Fruit fly (Drosophila melanogaster) whole organism, prepupa: ENCODE measurements around the gene S-Lap3.

Experiments used
- CG10669 ChIP-seq: fragments of 200-800 bp; sonication (Bioruptor generic); optimal IDR thresholded peaks from 3 replicates; lab custom pipeline; 2018; ENCODE audit warnings: missing biosample characterization, mild to moderate bottlenecking, missing genetic modification characterization, moderate library complexity
- CG11294 ChIP-seq: fragments of 200-800 bp; sonication (Bioruptor generic); IDR thresholded peaks from 2 replicates; pipeline ENCODE4 v1.3.6; 2022; ENCODE audit warnings: missing biosample characterization, missing genetic modification characterization
- CG16779 ChIP-seq: fragments of 200-800 bp; sonication (Bioruptor generic); optimal IDR thresholded peaks from 3 replicates; lab custom pipeline; 2017; ENCODE audit warnings: missing biosample characterization, mild to moderate bottlenecking, missing genetic modification characterization
- CG32006 ChIP-seq: fragments of 200-800 bp; sonication (Bioruptor generic); optimal IDR thresholded peaks from 3 replicates; lab custom pipeline; 2017; ENCODE audit warnings: missing biosample characterization, mild to moderate bottlenecking, missing genetic modification characterization
- CG34406 ChIP-seq: fragments of 200-800 bp; sonication (Bioruptor generic); optimal IDR thresholded peaks from 3 replicates; lab custom pipeline; 2016; ENCODE audit warnings: missing biosample characterization, missing genetic modification characterization
- CG3919 ChIP-seq: fragments of 200-800 bp; sonication (Bioruptor generic); optimal IDR thresholded peaks from 3 replicates; lab custom pipeline; 2016; ENCODE audit warnings: missing biosample characterization, missing genetic modification characterization
- CG4318 ChIP-seq: fragments of 200-800 bp; sonication (Bioruptor generic); optimal IDR thresholded peaks from 3 replicates; lab custom pipeline; 2017; ENCODE audit warnings: missing biosample characterization, mild to moderate bottlenecking, missing genetic modification characterization
- CG6163 ChIP-seq: fragments of 200-800 bp; sonication (Bioruptor generic); IDR thresholded peaks from 3 replicates; pipeline ENCODE4 v1.3.6; 2022; ENCODE audit warnings: missing biosample characterization, missing genetic modification characterization
- CG6276 ChIP-seq: fragments of 200-800 bp; sonication (Bioruptor generic); optimal IDR thresholded peaks from 2 replicates; lab custom pipeline; 2017; ENCODE audit warnings: missing biosample characterization, mild to moderate bottlenecking, missing genetic modification characterization
- CG6792 ChIP-seq: fragments of 200-800 bp; sonication (Bioruptor generic); optimal IDR thresholded peaks from 3 replicates; lab custom pipeline; 2016; ENCODE audit warnings: missing biosample characterization, missing genetic modification characterization
- CG6808 ChIP-seq: fragments of 200-800 bp; sonication (Bioruptor generic); optimal IDR thresholded peaks from 3 replicates; lab custom pipeline; 2017; ENCODE audit warnings: missing biosample characterization, missing genetic modification characterization, mild to moderate bottlenecking, moderate library complexity, missing genetic modification reagents
- CG6854 ChIP-seq: fragments of 200-800 bp; sonication (Bioruptor generic); optimal IDR thresholded peaks from 2 replicates; lab custom pipeline; 2017; ENCODE audit warnings: missing biosample characterization, mild to moderate bottlenecking, missing genetic modification characterization
- CG7368 ChIP-seq: fragments of 200-800 bp; sonication (Bioruptor generic); optimal IDR thresholded peaks from 3 replicates; lab custom pipeline; 2016; ENCODE audit warnings: missing biosample characterization, missing genetic modification characterization
- CG8119 ChIP-seq: fragments of 200-800 bp; sonication (Bioruptor generic); IDR thresholded peaks from 3 replicates; pipeline ENCODE4 v1.3.6; 2022; ENCODE audit warnings: missing biosample characterization, missing genetic modification characterization
- CG8319 ChIP-seq: fragments of 200-800 bp; sonication (Bioruptor generic); optimal IDR thresholded peaks from 3 replicates; lab custom pipeline; 2016; ENCODE audit warnings: missing biosample characterization, missing genetic modification characterization
- CG9139 ChIP-seq: fragments of 200-800 bp; sonication (Bioruptor generic); optimal IDR thresholded peaks from 3 replicates; lab custom pipeline; 2017; ENCODE audit warnings: missing biosample characterization, mild to moderate bottlenecking, missing genetic modification characterization
- Eip75B ChIP-seq: fragments of 200-800 bp; sonication (Bioruptor generic); optimal IDR thresholded peaks from 3 replicates; lab custom pipeline; 2016; ENCODE audit warnings: missing biosample characterization, missing genetic modification characterization
- Eip78C ChIP-seq: fragments of 200-800 bp; sonication (Bioruptor generic); peaks from one replicate; lab custom pipeline; 2016; ENCODE audit warnings: missing biosample characterization, missing genetic modification characterization
- Ets21C ChIP-seq: fragments of 200-800 bp; sonication (Bioruptor generic); optimal IDR thresholded peaks from 3 replicates; lab custom pipeline; 2016; ENCODE audit warnings: missing biosample characterization, missing genetic modification characterization
- Gug ChIP-seq: fragments of 200-800 bp; sonication (Bioruptor generic); IDR thresholded peaks from 2 replicates; pipeline ENCODE4 v1.3.6; 2022; ENCODE audit warnings: missing biosample characterization, missing genetic modification characterization
- Hr39 ChIP-seq: fragments of 200-800 bp; sonication (Bioruptor generic); optimal IDR thresholded peaks from 2 replicates; lab custom pipeline; 2016; ENCODE audit warnings: missing biosample characterization, missing genetic modification characterization
- Hr4 ChIP-seq: fragments of 200-800 bp; sonication (Bioruptor generic); optimal IDR thresholded peaks from 3 replicates; lab custom pipeline; 2016; ENCODE audit warnings: missing biosample characterization, missing genetic modification characterization
- Lpt ChIP-seq: fragments of 200-800 bp; sonication (Bioruptor generic); optimal IDR thresholded peaks from 3 replicates; lab custom pipeline; 2016; ENCODE audit warnings: missing biosample characterization, missing genetic modification characterization
- Smox ChIP-seq: fragments of 200-800 bp; sonication (Bioruptor generic); optimal IDR thresholded peaks from 3 replicates; lab custom pipeline; 2016; ENCODE audit warnings: missing biosample characterization, missing genetic modification characterization
- Sox14 ChIP-seq: fragments of 200-800 bp; sonication (Bioruptor generic); optimal IDR thresholded peaks from 3 replicates; lab custom pipeline; 2016; ENCODE audit warnings: missing biosample characterization, missing genetic modification characterization
- Sox15 ChIP-seq: fragments of 200-800 bp; sonication (Bioruptor generic); optimal IDR thresholded peaks from 3 replicates; lab custom pipeline; 2016; ENCODE audit warnings: missing biosample characterization, missing genetic modification characterization
- achi ChIP-seq: fragments of 200-800 bp; sonication (Bioruptor generic); optimal IDR thresholded peaks from 3 replicates; lab custom pipeline; 2016; ENCODE audit warnings: missing biosample characterization, missing genetic modification characterization
- cyc ChIP-seq: fragments of 200-800 bp; sonication (Bioruptor generic); optimal IDR thresholded peaks from 3 replicates; lab custom pipeline; 2016; ENCODE audit warnings: missing biosample characterization, missing genetic modification characterization
- dac ChIP-seq: fragments of 200-800 bp; sonication (Bioruptor generic); optimal IDR thresholded peaks from 2 replicates; lab custom pipeline; 2017; ENCODE audit warnings: missing biosample characterization, mild to moderate bottlenecking, missing genetic modification characterization
- dsx ChIP-seq: fragments of 200-800 bp; optimal IDR thresholded peaks from 3 replicates; lab custom pipeline; 2019; ENCODE audit warnings: missing biosample characterization, mild to moderate bottlenecking, missing genetic modification characterization, moderate library complexity; ENCODE audit not compliant: poor library complexity, severe bottlenecking
- eg ChIP-seq: fragments of 200-800 bp; sonication (Bioruptor generic); IDR thresholded peaks from 3 replicates; pipeline ENCODE4 v1.3.6; 2022; ENCODE audit warnings: missing biosample characterization, missing genetic modification characterization
- fd85E ChIP-seq: fragments of 200-800 bp; sonication (Bioruptor generic); optimal IDR thresholded peaks from 3 replicates; lab custom pipeline; 2016; ENCODE audit warnings: missing biosample characterization, missing genetic modification characterization
- fkh ChIP-seq: fragments of 200-800 bp; sonication (Bioruptor generic); optimal IDR thresholded peaks from 3 replicates; lab custom pipeline; 2017; ENCODE audit warnings: missing biosample characterization, mild to moderate bottlenecking, missing genetic modification characterization, moderate library complexity
- lz ChIP-seq: fragments of 200-800 bp; sonication (Bioruptor generic); optimal IDR thresholded peaks from 3 replicates; lab custom pipeline; 2016; ENCODE audit warnings: missing biosample characterization, missing genetic modification characterization
- pdm3 ChIP-seq: fragments of 200-800 bp; sonication (Bioruptor generic); optimal IDR thresholded peaks from 3 replicates; lab custom pipeline; 2016; ENCODE audit warnings: missing biosample characterization, missing genetic modification characterization
- spab ChIP-seq: fragments of 200-800 bp; sonication (Bioruptor generic); optimal IDR thresholded peaks from 2 replicates; lab custom pipeline; 2017; ENCODE audit warnings: missing biosample characterization, mild to moderate bottlenecking, missing genetic modification characterization, missing genetic modification reagents
- ss ChIP-seq, 2 experiments: fragments of 200-800 bp; sonication (Bioruptor generic); optimal IDR thresholded peaks; 2 replicates in 1 of 2; 3 replicates in 1 of 2; lab custom pipeline; 2017 to 2018; ENCODE audit warnings: mild to moderate bottlenecking in 2 of 2, missing biosample characterization in 2 of 2, missing genetic modification characterization in 2 of 2, moderate library complexity in 1 of 2
- svp ChIP-seq: fragments of 200-800 bp; sonication (Bioruptor generic); peaks from one replicate; lab custom pipeline; 2016; ENCODE audit warnings: missing biosample characterization, missing genetic modification characterization
- vri ChIP-seq: fragments of 200-800 bp; sonication (Bioruptor generic); optimal IDR thresholded peaks from 3 replicates; lab custom pipeline; 2016; ENCODE audit warnings: missing biosample characterization, mild to moderate bottlenecking, missing genetic modification characterization

Gene S-Lap3

DNA sequence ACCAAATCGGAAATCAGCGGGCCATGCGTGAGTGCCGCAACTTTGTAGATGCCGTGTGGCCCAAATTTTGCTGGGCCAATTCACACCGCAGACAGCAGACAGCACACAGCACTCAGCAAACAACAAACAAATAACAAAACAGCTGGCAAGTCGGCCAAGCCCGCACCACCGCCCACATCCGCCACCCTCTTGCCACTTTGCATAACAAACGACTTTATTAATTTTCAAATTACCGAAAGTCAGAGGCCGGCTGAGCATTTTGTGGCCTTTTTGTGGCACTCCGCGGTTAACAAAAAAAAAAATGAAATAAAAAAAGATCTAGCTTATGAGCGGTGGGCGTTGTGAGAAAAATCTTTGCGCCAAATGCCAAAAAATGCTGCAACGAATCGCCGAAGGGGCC lies 15.3 kb upstream of the S-Lap3 start:
- TF ChIP-seq CG4318 (GFP tag; lab: Kevin White, UChicago) (no peak), cyc (GFP tag; lab: Kevin White, UChicago) (no peak), Hr4 (GFP tag; lab: Kevin White, UChicago) (no peak), CG9139 (GFP tag; lab: Kevin White, UChicago) (no peak), CG7368 (GFP tag; lab: Kevin White, UChicago) (no peak), Hr39 (GFP tag; lab: Kevin White, UChicago) (no peak)
- TF ChIP-seq, all 60 proteins: peak for 0

DNA sequence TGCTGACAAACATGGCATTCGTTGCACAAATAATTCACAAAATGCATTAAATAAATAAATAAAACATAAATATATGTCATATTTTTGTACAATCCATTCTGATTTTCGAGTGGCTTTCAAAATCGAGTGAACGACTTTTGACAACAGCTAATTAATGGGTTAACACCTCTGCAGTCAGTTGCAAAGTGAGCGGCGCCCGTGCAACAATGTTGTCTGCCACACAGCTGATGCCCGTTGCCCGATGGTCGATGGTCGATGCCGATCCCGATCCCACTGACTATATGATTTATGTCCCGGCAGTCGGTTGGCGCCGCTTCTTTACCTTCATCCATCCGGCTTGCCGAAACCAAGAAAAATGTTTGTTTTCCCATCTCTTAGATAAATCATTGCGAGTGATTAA lies 5.9 kb upstream of the S-Lap3 start:
- TF ChIP-seq dsx (GFP tag; lab: Kevin White, UChicago) (peak; percentile 97), achi (GFP tag; lab: Kevin White, UChicago) (peak; percentile 21), CG6792 (GFP tag; lab: Kevin White, UChicago) (no peak)
- TF ChIP-seq, all 60 proteins: peak for 2

DNA sequence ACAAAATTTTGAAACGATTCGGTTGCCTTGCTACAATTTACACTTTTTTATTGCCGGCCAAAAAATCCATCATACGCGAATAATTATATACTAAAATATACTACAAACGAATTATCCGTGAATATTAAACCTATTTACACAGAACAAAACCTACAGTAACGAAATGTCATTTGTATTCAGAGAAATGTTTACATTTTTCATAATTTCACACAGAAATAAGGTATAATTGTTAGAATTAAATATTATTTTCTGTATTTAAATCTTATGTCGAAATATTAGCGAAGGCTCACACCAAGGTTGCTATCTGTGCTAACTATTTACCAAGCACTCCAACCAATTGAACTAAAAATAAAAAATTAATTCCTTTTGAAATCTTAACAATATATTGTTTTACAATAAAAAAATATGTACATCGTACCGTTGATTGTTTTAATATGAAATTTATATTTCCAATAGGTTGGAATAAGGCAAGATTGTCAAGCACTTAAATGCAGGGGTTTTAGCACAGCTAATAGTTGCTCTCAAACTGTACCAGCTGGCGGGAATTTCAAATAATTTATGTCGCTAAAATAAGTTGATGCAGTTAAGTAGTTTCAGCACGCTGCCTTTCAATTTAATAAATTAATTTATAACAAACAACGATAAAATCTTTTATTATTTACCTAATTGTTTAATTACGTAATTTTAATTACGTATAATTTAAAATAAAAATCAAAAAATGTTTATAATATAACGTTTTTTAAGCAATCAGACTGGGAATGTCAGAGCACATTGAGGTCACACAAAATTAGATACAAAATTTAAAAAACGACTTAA lies 1.7 kb upstream of the S-Lap3 start, which contains the start of the genes Gem3 and CG32061:
Gem3 (minus strand) TSS at position 51 of the 816 bp plus-strand sequence.
CG32061 (plus strand) TSS at position 766 of the 816 bp plus-strand sequence.
- no peak for TF ChIP-seq fkh (GFP tag; lab: Kevin White, UChicago)
- TF ChIP-seq lz, result no peak
- TF ChIP-seq Ets21C (GFP tag; lab: Kevin White, UChicago), result no peak
- no peak for TF ChIP-seq Eip78C (GFP tag; lab: Kevin White, UChicago)
- no peak for TF ChIP-seq CG3919 (GFP tag; lab: Kevin White, UChicago)
- TF ChIP-seq Sox15 (GFP tag; lab: Kevin White, UChicago), result no peak
- TF ChIP-seq CG6163 (GFP tag; lab: Robert Waterston, UW), result no peak
- no peak for TF ChIP-seq CG6854 (GFP tag; lab: Kevin White, UChicago)
- TF ChIP-seq Lpt (GFP tag; lab: Kevin White, UChicago), result no peak
- no peak for TF ChIP-seq ss (GFP tag; optimal IDR thresholded peaks at IDR 0.05; lab: Kevin White, UChicago)
- no peak for TF ChIP-seq CG6808
- no peak for TF ChIP-seq Gug (GFP tag; lab: Robert Waterston, UW)
- TF ChIP-seq spab (GFP tag; lab: Kevin White, UChicago), result no peak
- no peak for TF ChIP-seq pdm3 (GFP tag; lab: Kevin White, UChicago)
- TF ChIP-seq CG8119 (GFP tag; lab: Robert Waterston, UW), result no peak
- no peak for TF ChIP-seq CG8319 (GFP tag; lab: Kevin White, UChicago)
- TF ChIP-seq CG16779 (tag; lab: Kevin White, UChicago), result no peak
- TF ChIP-seq CG9139 (GFP tag; lab: Kevin White, UChicago), result no peak
- no peak for TF ChIP-seq Sox14

DNA sequence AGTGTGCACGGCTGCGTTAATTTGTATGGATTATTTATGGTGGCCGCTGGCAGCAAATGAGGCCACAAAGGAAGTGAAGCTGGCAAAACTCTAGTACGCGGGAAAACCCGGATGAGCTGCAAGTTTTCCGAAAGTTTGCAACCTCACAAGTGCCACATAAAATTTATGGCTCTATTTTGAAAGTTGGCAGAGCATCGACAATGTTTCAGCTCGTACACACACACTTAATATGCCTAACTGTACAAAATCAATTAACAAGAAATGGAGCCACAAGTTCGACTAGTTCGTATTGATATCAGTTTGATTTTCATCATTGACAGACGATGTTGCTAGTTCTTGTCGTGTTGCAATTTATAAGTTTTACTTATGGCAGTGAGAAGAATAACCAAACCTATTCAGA lies 13.2 kb downstream of the S-Lap3 start, which contains the start of gene CG46430:
CG46430 (plus strand) TSS at position 301 of the 400 bp plus-strand sequence.
- TF ChIP-seq CG16779 (tag; lab: Kevin White, UChicago) (no peak), CG11294 (GFP tag; lab: Robert Waterston, UW) (no peak), Hr39 (GFP tag; lab: Kevin White, UChicago) (no peak), Sox14 (no peak), lz (no peak), dac (GFP tag; lab: Kevin White, UChicago) (no peak), fkh (GFP tag; lab: Kevin White, UChicago) (no peak), CG34406 (GFP tag; lab: Kevin White, UChicago) (no peak), Eip78C (GFP tag; lab: Kevin White, UChicago) (no peak), CG6808 (no peak), CG7368 (GFP tag; lab: Kevin White, UChicago) (no peak), Eip75B (GFP tag; lab: Kevin White, UChicago) (no peak)

DNA sequence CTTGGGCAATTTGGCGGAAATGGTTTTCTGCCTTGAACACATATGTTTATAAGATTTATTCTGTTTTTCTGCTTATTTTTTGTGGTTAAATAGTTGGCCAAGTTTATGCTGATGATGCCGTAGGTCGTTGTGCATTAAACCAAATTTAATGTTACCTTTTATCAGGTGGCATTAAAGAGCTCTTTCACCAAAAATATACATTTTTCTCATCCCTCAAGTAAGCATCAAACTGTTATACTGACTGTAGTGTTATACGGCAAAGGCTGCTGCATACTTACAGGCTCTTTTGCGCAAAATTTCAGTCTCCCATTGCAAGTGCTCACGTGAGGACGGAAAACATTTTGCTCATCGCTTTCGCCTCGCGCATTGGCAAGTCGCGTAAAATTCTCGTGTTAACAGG lies 16.1 kb downstream of the S-Lap3 start, which contains the start of gene Rbfox1:
Rbfox1 (plus strand) TSS at position 301 of the 400 bp plus-strand sequence.
- TF ChIP-seq Eip78C (GFP tag; lab: Kevin White, UChicago) (no peak), Smox (GFP tag; lab: Kevin White, UChicago) (no peak), svp (no peak), CG8319 (GFP tag; lab: Kevin White, UChicago) (no peak), fd85E (GFP tag; lab: Kevin White, UChicago) (no peak), CG10669 (GFP tag; lab: Kevin White, UChicago) (no peak), CG11294 (GFP tag; lab: Robert Waterston, UW) (no peak), CG6276 (no peak), eg (GFP tag; lab: Robert Waterston, UW) (no peak), CG3919 (GFP tag; lab: Kevin White, UChicago) (no peak), CG32006 (no peak), vri (GFP tag; lab: Kevin White, UChicago) (no peak)
- TF ChIP-seq, all 60 proteins: peak for 0
